Fruit fly (Drosophila melanogaster): Measurements from ENCODE around the gene CG4325.

DNA sequence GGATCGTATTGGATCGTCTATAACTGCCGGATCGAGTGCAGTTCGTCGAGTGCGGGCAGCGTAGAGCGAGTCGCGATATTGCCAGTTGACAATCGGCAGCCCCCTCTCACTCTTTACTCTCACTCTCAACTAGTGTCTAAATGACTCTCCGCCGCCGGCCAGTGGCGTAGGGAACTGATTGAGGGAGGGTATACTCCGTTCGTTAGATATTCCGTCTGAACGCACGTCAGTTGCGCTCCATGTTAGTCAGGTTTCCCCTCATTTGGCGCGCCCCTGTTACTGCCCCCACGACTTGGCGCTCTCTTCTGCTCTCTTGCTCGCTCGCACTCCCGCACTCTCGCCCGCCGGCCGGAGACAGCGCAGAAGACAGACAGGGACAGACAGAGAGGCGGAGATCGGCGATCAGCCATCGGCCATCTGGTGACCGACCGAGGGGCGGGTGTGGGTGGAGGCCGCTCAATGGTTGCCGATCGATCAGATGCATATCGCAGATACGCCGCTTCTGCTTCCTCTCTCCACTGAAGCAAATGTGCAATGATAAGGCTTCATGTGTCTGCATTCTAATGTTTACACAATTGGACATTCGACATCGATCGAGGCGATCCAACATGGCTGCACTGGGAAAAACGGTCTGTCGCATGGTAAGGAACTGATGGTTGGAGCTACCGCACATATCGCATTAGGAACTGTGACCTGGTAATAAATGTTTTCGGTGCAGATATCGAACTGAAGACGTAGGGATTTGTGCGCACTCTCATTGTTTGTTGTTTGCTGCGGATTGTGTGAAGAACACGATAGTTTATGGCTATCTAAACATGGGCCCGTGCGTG is 6.7 kb upstream of the CG4325 start, which contains the start of gene moody:
- TF ChIP-seq CG33017 (tag; optimal IDR thresholded peaks at IDR 0.05) (peak; percentile 95), tj (GFP tag; optimal IDR thresholded peaks at IDR 0.05) (peak; percentile 92), cic (GFP tag; optimal IDR thresholded peaks at IDR 0.05) (peak; percentile 92), CG1620 (GFP tag; optimal IDR thresholded peaks at IDR 0.05) (peak; percentile 99), toe (GFP tag; optimal IDR thresholded peaks at IDR 0.05) (peak; percentile 93), Crg-1 (GFP tag; optimal IDR thresholded peaks at IDR 0.05) (peak; percentile 98), CG5204 (GFP tag; optimal IDR thresholded peaks at IDR 0.05) (peak; percentile 96), CG14711 (tag; optimal IDR thresholded peaks at IDR 0.05) (peak; percentile 93), Clk (GFP tag; optimal IDR thresholded peaks at IDR 0.05) (peak; percentile 94), kay (GFP tag; ENCODE audit: borderline replicate concordance) (no peak), cnc (optimal IDR thresholded peaks at IDR 0.05) (no peak)
